Fruit fly (Drosophila melanogaster) whole organism, embryonic: Measurements from ENCODE around the gene Rdh.
A peak's percentile ranks its signal among the peaks of the same experiment; 100 is the strongest.

Experiments
- Ada2b ChIP-seq: fragments of 200-800 bp; sonication (Bioruptor generic); IDR thresholded peaks from 2 replicates; pipeline ENCODE4 v1.3.6; 2022; ENCODE audit warnings: missing biosample characterization, missing genetic modification characterization
- Atf6 ChIP-seq: fragments of 200-800 bp; sonication (Bioruptor generic); IDR thresholded peaks from 2 replicates; pipeline ENCODE4 v1.3.6; 2022; ENCODE audit warnings: missing biosample characterization, missing genetic modification characterization
- CG11093 ChIP-seq: fragments of 200-800 bp; sonication (Bioruptor generic); IDR thresholded peaks from 3 replicates; pipeline ENCODE4 v1.3.6; 2022; ENCODE audit warnings: missing biosample characterization, missing genetic modification characterization
- CG12391 ChIP-seq: fragments of 200-800 bp; sonication (Bioruptor generic); optimal IDR thresholded peaks from 3 replicates; lab custom pipeline; 2018; ENCODE audit warnings: missing biosample characterization, mild to moderate bottlenecking, missing genetic modification characterization, moderate library complexity
- CG12659 ChIP-seq: fragments of 200-800 bp; sonication (Bioruptor generic); optimal IDR thresholded peaks from 3 replicates; lab custom pipeline; 2017; ENCODE audit warnings: mild to moderate bottlenecking, missing biosample characterization, missing genetic modification reagents, missing genetic modification characterization
- CG13123 ChIP-seq: fragments of 200-800 bp; sonication (Bioruptor generic); optimal IDR thresholded peaks from 2 replicates; lab custom pipeline; 2016; ENCODE audit warnings: missing biosample characterization, missing genetic modification characterization
- CG15479 ChIP-seq: fragments of 200-800 bp; sonication (Bioruptor generic); optimal IDR thresholded peaks from 3 replicates; lab custom pipeline; 2019; ENCODE audit warnings: missing biosample characterization, mild to moderate bottlenecking, missing genetic modification characterization, moderate library complexity
- CG1603 ChIP-seq: fragments of 200-800 bp; sonication (Bioruptor generic); optimal IDR thresholded peaks from 2 replicates; lab custom pipeline; 2019; ENCODE audit warnings: missing biosample characterization, mild to moderate bottlenecking, missing genetic modification characterization, moderate library complexity
- CG17802 ChIP-seq: fragments of 200-800 bp; sonication (Bioruptor generic); optimal IDR thresholded peaks from 2 replicates; lab custom pipeline; 2018; ENCODE audit warnings: missing biosample characterization, mild to moderate bottlenecking, missing genetic modification characterization, moderate library complexity
- CG17829 ChIP-seq: fragments of 200-800 bp; optimal IDR thresholded peaks from 2 replicates; lab custom pipeline; 2019; ENCODE audit warnings: missing biosample characterization, mild to moderate bottlenecking, missing genetic modification characterization, moderate library complexity
- CG2678 ChIP-seq: fragments of 200-800 bp; sonication (Bioruptor generic); optimal IDR thresholded peaks from 3 replicates; lab custom pipeline; 2019; ENCODE audit warnings: missing biosample characterization, mild to moderate bottlenecking, missing genetic modification characterization, moderate library complexity
- CG4282 ChIP-seq: fragments of 200-800 bp; sonication (Bioruptor generic); optimal IDR thresholded peaks from 2 replicates; lab custom pipeline; 2016; ENCODE audit warnings: missing biosample characterization, missing genetic modification characterization
- CG6813 ChIP-seq: fragments of 200-800 bp; sonication (Bioruptor generic); optimal IDR thresholded peaks from 2 replicates; lab custom pipeline; 2017; ENCODE audit warnings: missing biosample characterization, missing genetic modification characterization, mild to moderate bottlenecking, moderate library complexity, missing genetic modification reagents
- CG6854 ChIP-seq: fragments of 200-800 bp; sonication (Bioruptor generic); optimal IDR thresholded peaks from 3 replicates; lab custom pipeline; 2017; ENCODE audit warnings: missing biosample characterization, mild to moderate bottlenecking, missing genetic modification characterization
- CG7372 ChIP-seq: fragments of 200-800 bp; sonication (Bioruptor generic); IDR thresholded peaks from 2 replicates; pipeline ENCODE4 v1.3.6; 2022; ENCODE audit warnings: missing biosample characterization, missing genetic modification characterization
- CG7556 ChIP-seq: fragments of 200-800 bp; sonication (Bioruptor generic); optimal IDR thresholded peaks from 2 replicates; lab custom pipeline; 2017; ENCODE audit warnings: missing biosample characterization, mild to moderate bottlenecking, missing genetic modification characterization
- CG7987 ChIP-seq: fragments of 200-800 bp; sonication (Bioruptor generic); optimal IDR thresholded peaks from 2 replicates; lab custom pipeline; 2018; ENCODE audit warnings: missing biosample characterization, mild to moderate bottlenecking, missing genetic modification characterization, moderate library complexity
- CG8281 ChIP-seq: fragments of 200-800 bp; sonication (Bioruptor generic); optimal IDR thresholded peaks from 2 replicates; lab custom pipeline; 2018; ENCODE audit warnings: missing biosample characterization, mild to moderate bottlenecking, missing genetic modification characterization, moderate library complexity
- CG8359 ChIP-seq: fragments of 200-800 bp; sonication (Bioruptor generic); optimal IDR thresholded peaks from 2 replicates; lab custom pipeline; 2017; ENCODE audit warnings: missing biosample characterization, mild to moderate bottlenecking, missing genetic modification characterization, borderline replicate concordance
- CG8478 ChIP-seq: fragments of >200 bp; optimal IDR thresholded peaks from 2 replicates; lab custom pipeline; 2018
- CG8765 ChIP-seq: fragments of 200-800 bp; sonication (Bioruptor generic); IDR thresholded peaks from 2 replicates; pipeline ENCODE4 v1.3.6; 2022; ENCODE audit warnings: missing biosample characterization, missing genetic modification characterization
- Camta ChIP-seq: fragments of 200-800 bp; sonication (Bioruptor generic); optimal IDR thresholded peaks from 2 replicates; lab custom pipeline; 2016; ENCODE audit warnings: missing biosample characterization, missing genetic modification characterization
- D19B ChIP-seq: fragments of 200-800 bp; sonication (Bioruptor generic); optimal IDR thresholded peaks from 2 replicates; lab custom pipeline; 2017; ENCODE audit warnings: missing biosample characterization, mild to moderate bottlenecking, missing genetic modification characterization
- E2f1 ChIP-seq: fragments of 200-800 bp; sonication (Bioruptor generic); IDR thresholded peaks from 2 replicates; pipeline ENCODE4 v1.3.6; 2022; ENCODE audit warnings: missing biosample characterization, missing genetic modification characterization
- GATAe ChIP-seq: fragments of 200-800 bp; sonication (Bioruptor generic); conservative IDR thresholded peaks from 2 replicates; pipeline ENCODE4 v1.3.6; 2022; ENCODE audit warnings: missing biosample characterization, missing genetic modification characterization
- Gug ChIP-seq: fragments of 200-800 bp; sonication (Bioruptor generic); IDR thresholded peaks from 4 replicates; pipeline ENCODE4 v1.3.6; 2022; ENCODE audit warnings: missing biosample characterization, missing genetic modification characterization
- HHEX ChIP-seq: fragments of 200-800 bp; sonication (Bioruptor generic); optimal IDR thresholded peaks from 3 replicates; lab custom pipeline; 2017; ENCODE audit warnings: missing biosample characterization, mild to moderate bottlenecking, missing genetic modification characterization, missing genetic modification reagents
- Hr3 ChIP-seq: fragments of 200-800 bp; sonication (Bioruptor generic); optimal IDR thresholded peaks from 3 replicates; lab custom pipeline; 2016; ENCODE audit warnings: missing biosample characterization, missing genetic modification characterization
- Hr51 ChIP-seq, 2 experiments: fragments of 200-800 bp; sonication (Bioruptor generic); optimal IDR thresholded peaks; 2 replicates in 1 of 2; 3 replicates in 1 of 2; lab custom pipeline; 2016 to 2018; ENCODE audit warnings: missing biosample characterization in 2 of 2, missing genetic modification characterization in 2 of 2, mild to moderate bottlenecking in 1 of 2, moderate library complexity in 1 of 2
- Meics ChIP-seq: fragments of 200-800 bp; sonication (Bioruptor generic); optimal IDR thresholded peaks from 2 replicates; lab custom pipeline; 2017; ENCODE audit warnings: missing biosample characterization, mild to moderate bottlenecking, missing genetic modification characterization
- NC2β ChIP-seq: fragments of 200-800 bp; sonication (Bioruptor generic); optimal IDR thresholded peaks from 2 replicates; lab custom pipeline; 2016; ENCODE audit warnings: missing biosample characterization, missing genetic modification characterization
- Nf-YC ChIP-seq: fragments of 200-800 bp; optimal IDR thresholded peaks from 3 replicates; lab custom pipeline; 2019; ENCODE audit warnings: missing biosample characterization, mild to moderate bottlenecking, missing genetic modification characterization, moderate library complexity
- Poxn ChIP-seq: fragments of 200-800 bp; sonication (Bioruptor generic); IDR thresholded peaks from 2 replicates; pipeline ENCODE4 v1.3.6; 2022; ENCODE audit warnings: missing biosample characterization, missing genetic modification characterization
- Sin3A ChIP-seq: fragments of >200 bp; optimal IDR thresholded peaks from 2 replicates; lab custom pipeline; 2018
- Stat92E ChIP-seq, 3 experiments: fragments of >200 bp in 2 of 3; fragments of 200-800 bp in 1 of 3; sonication (Bioruptor generic) in 1 of 3; optimal IDR thresholded peaks; 2 replicates each; lab custom pipeline; 2017 to 2019; ENCODE audit warnings: missing biosample characterization in 3 of 3, missing genetic modification characterization in 3 of 3, mild to moderate bottlenecking in 1 of 3, moderate library complexity in 1 of 3
- ab ChIP-seq: fragments of 200-800 bp; sonication (Bioruptor generic); optimal IDR thresholded peaks from 2 replicates; lab custom pipeline; 2016; ENCODE audit warnings: missing biosample characterization, missing genetic modification characterization
- bcd ChIP-seq: fragments of 200-800 bp; sonication (Bioruptor generic); optimal IDR thresholded peaks from 2 replicates; lab custom pipeline; 2017; ENCODE audit warnings: missing biosample characterization, mild to moderate bottlenecking, missing genetic modification characterization
- chif ChIP-seq, 2 experiments: fragments of 200-800 bp; sonication (Bioruptor generic); optimal IDR thresholded peaks; 3 replicates each; lab custom pipeline; 2016; ENCODE audit warnings: missing biosample characterization in 2 of 2, missing genetic modification characterization in 2 of 2
- dysf ChIP-seq: fragments of 200-800 bp; sonication (Bioruptor generic); IDR thresholded peaks from 3 replicates; pipeline ENCODE4 v1.3.6; 2022; ENCODE audit warnings: missing biosample characterization, missing genetic modification characterization
- fu2 ChIP-seq: fragments of 200-800 bp; sonication (Bioruptor generic); optimal IDR thresholded peaks from 2 replicates; lab custom pipeline; 2016; ENCODE audit warnings: missing biosample characterization, missing genetic modification characterization
- hbn ChIP-seq: fragments of 200-800 bp; sonication (Bioruptor generic); IDR thresholded peaks from 2 replicates; pipeline ENCODE4 v1.3.6; 2022; ENCODE audit warnings: missing biosample characterization, missing genetic modification characterization; ENCODE audit not compliant: partially characterized antibody
- kah ChIP-seq: fragments of 200-800 bp; sonication (Bioruptor generic); optimal IDR thresholded peaks from 2 replicates; lab custom pipeline; 2018; ENCODE audit warnings: missing biosample characterization, mild to moderate bottlenecking, missing genetic modification characterization
- lilli ChIP-seq: fragments of 200-800 bp; sonication (Bioruptor generic); optimal IDR thresholded peaks from 3 replicates; lab custom pipeline; 2016; ENCODE audit warnings: missing biosample characterization, missing genetic modification characterization
- lmd ChIP-seq: fragments of 200-800 bp; sonication (Bioruptor generic); IDR thresholded peaks from 2 replicates; pipeline ENCODE4 v1.3.6; 2022; ENCODE audit warnings: missing biosample characterization, missing genetic modification characterization
- lola ChIP-seq, 3 experiments: fragments of >200 bp in 2 of 3; fragments of 200-800 bp in 1 of 3; sonication (Bioruptor generic) in 1 of 3; optimal IDR thresholded peaks; 2 replicates each; lab custom pipeline; 2017 to 2019; ENCODE audit warnings: missing biosample characterization in 3 of 3, missing genetic modification characterization in 3 of 3, mild to moderate bottlenecking in 1 of 3, moderate library complexity in 1 of 3
- luna ChIP-seq: fragments of 200-800 bp; sonication (Bioruptor generic); optimal IDR thresholded peaks from 2 replicates; lab custom pipeline; 2016; ENCODE audit warnings: missing biosample characterization, missing genetic modification characterization
- pho ChIP-seq: fragments of 200-800 bp; sonication (Bioruptor generic); optimal IDR thresholded peaks from 2 replicates; lab custom pipeline; 2016; ENCODE audit warnings: missing biosample characterization, missing genetic modification characterization
- repo ChIP-seq: fragments of 200-800 bp; sonication (Bioruptor generic); optimal IDR thresholded peaks from 2 replicates; lab custom pipeline; 2016; ENCODE audit warnings: missing biosample characterization, missing genetic modification characterization
- sqz ChIP-seq: fragments of 200-800 bp; sonication (Bioruptor generic); optimal IDR thresholded peaks from 3 replicates; lab custom pipeline; 2018; ENCODE audit warnings: missing biosample characterization, mild to moderate bottlenecking, missing genetic modification characterization
- twi ChIP-seq: fragments of 200-800 bp; optimal IDR thresholded peaks from 2 replicates; lab custom pipeline; 2019; ENCODE audit warnings: missing biosample characterization, mild to moderate bottlenecking, missing genetic modification characterization, moderate library complexity
- vfl ChIP-seq: fragments of 200-800 bp; sonication (Bioruptor generic); optimal IDR thresholded peaks from 2 replicates; lab custom pipeline; 2016; ENCODE audit warnings: missing biosample characterization, missing genetic modification characterization
- zfh2 ChIP-seq: fragments of 200-800 bp; sonication (Bioruptor generic); optimal IDR thresholded peaks from 2 replicates; lab custom pipeline; 2016; ENCODE audit warnings: missing biosample characterization, missing genetic modification characterization

Gene Rdh

DNA sequence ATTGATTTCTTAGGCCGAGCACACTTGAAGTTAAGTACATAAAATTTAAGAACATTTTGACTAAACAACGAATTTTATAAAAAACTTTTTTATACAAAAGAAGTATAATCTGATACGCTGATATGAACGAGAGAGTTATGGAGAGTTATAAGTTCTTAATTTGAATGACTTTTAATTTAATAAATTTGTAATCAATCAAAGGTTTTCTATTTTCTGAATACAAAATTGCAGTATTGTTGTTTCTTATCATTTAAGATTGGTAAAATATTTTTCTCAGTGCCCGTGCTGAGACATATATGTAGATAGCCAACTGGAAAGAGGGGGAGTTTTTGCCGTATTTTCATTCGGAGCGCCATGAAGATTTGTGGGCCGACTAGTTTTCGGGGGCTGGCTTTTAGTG, 47.8 kb downstream of the Rdh start (continued):
- peak in 1 of 3 experiments; percentile 44 for TF ChIP-seq Stat92E (GFP tag; optimal IDR thresholded peaks at IDR 0.05; lab: Kevin White, UChicago)
- peak in 1 of 3 experiments; percentile 88 for TF ChIP-seq lola (GFP tag; optimal IDR thresholded peaks at IDR 0.05; lab: Kevin White, UChicago)
- no peak for TF ChIP-seq CG11093
- no peak for TF ChIP-seq GATAe (GFP tag; lab: Robert Waterston, UW)
- no peak for TF ChIP-seq Ada2b (GFP tag; lab: Robert Waterston, UW)
- TF ChIP-seq bcd (GFP tag; lab: Kevin White, UChicago): peak; percentile 9
- TF ChIP-seq CG6813: no peak
- no peak for TF ChIP-seq ab
- no peak for TF ChIP-seq lilli (GFP tag; lab: Kevin White, UChicago)
- TF ChIP-seq CG7372 (GFP tag; lab: Robert Waterston, UW): no peak
- no peak for TF ChIP-seq CG8281
- TF ChIP-seq kah (GFP tag; lab: Kevin White, UChicago): no peak
- TF ChIP-seq NC2β (GFP tag; lab: Kevin White, UChicago): no peak
- peak; percentile 61 for TF ChIP-seq CG7556 (GFP tag; lab: Kevin White, UChicago)
- TF ChIP-seq hbn: no peak
- TF ChIP-seq E2f1: 0 out of 2 replicates have a peak, but pooled peaks have one; percentile 32
- no peak for TF ChIP-seq fu2 (GFP tag; lab: Kevin White, UChicago)
- no peak for TF ChIP-seq Hr3 (GFP tag; lab: Kevin White, UChicago)
- TF ChIP-seq HHEX (GFP tag; lab: Kevin White, UChicago): no peak
- no peak for TF ChIP-seq pho (GFP tag; lab: Kevin White, UChicago)
- TF ChIP-seq Hr51 (GFP tag; optimal IDR thresholded peaks at IDR 0.05; lab: Kevin White, UChicago): peak in 1 of 2 experiments; percentile 3
- TF ChIP-seq D19B (GFP tag; lab: Kevin White, UChicago): no peak
- TF ChIP-seq CG12391: peak; percentile 70
- no peak for TF ChIP-seq CG13123 (GFP tag; lab: Kevin White, UChicago)
- no peak for TF ChIP-seq Meics (GFP tag; lab: Kevin White, UChicago)
- TF ChIP-seq CG12659 (GFP tag; lab: Kevin White, UChicago): peak; percentile 2
- no peak for TF ChIP-seq zfh2 (GFP tag; lab: Kevin White, UChicago)
- no peak for TF ChIP-seq CG1603 (tag; lab: Kevin White, UChicago)
- TF ChIP-seq Sin3A (lab: Kevin White, UChicago): no peak
- TF ChIP-seq Poxn (GFP tag; lab: Robert Waterston, UW): no peak
- no peak for TF ChIP-seq vfl (GFP tag; lab: Kevin White, UChicago)
- no peak for TF ChIP-seq repo (GFP tag; lab: Kevin White, UChicago)
- TF ChIP-seq CG6854 (GFP tag; lab: Kevin White, UChicago): no peak
- peak; percentile 45 for TF ChIP-seq twi (tag; lab: Kevin White, UChicago)
- no peak for TF ChIP-seq CG4282 (GFP tag; lab: Kevin White, UChicago)
- no peak for TF ChIP-seq dysf (GFP tag; lab: Robert Waterston, UW)
- TF ChIP-seq Nf-YC: no peak
- TF ChIP-seq CG17802: no peak
- no peak for TF ChIP-seq Camta (GFP tag; lab: Kevin White, UChicago)
- TF ChIP-seq CG2678 (tag; lab: Kevin White, UChicago): peak; percentile 52
- no peak for TF ChIP-seq CG8478
- peak; percentile 13 to 36 for TF ChIP-seq chif (GFP tag; optimal IDR thresholded peaks at IDR 0.05; lab: Kevin White, UChicago)
- TF ChIP-seq CG17829: peak; percentile 65
- TF ChIP-seq CG15479: no peak
- TF ChIP-seq luna (GFP tag; lab: Kevin White, UChicago): no peak
- no peak for TF ChIP-seq lmd (GFP tag; lab: Robert Waterston, UW)
- no peak for TF ChIP-seq CG7987 (GFP tag; lab: Kevin White, UChicago)
- TF ChIP-seq CG8359 (GFP tag; lab: Kevin White, UChicago): no peak
- no peak for TF ChIP-seq Gug (GFP tag; lab: Robert Waterston, UW)
- TF ChIP-seq sqz (GFP tag; lab: Kevin White, UChicago): no peak
- TF ChIP-seq Atf6 (GFP tag; lab: Robert Waterston, UW): no peak
- no peak for TF ChIP-seq CG8765
